Worm (Caenorhabditis elegans): ENCODE results near the gene F12A10.9.

- TF ChIP-seq nhr-2 (tag; optimal IDR thresholded peaks at IDR 0.05) (no peak), nhr-76 (tag; optimal IDR thresholded peaks at IDR 0.05) (no peak), pha-4 (tag; optimal IDR thresholded peaks at IDR 0.05) (no peak)
Observed at ce11 chrII:5458683-5459410, 39.6 kb upstream of the F12A10.9 start.

All from whole organism, mixed stage, embryonic.